Worm (Caenorhabditis elegans): Measurements from ENCODE around the gene grd-10.

DNA sequence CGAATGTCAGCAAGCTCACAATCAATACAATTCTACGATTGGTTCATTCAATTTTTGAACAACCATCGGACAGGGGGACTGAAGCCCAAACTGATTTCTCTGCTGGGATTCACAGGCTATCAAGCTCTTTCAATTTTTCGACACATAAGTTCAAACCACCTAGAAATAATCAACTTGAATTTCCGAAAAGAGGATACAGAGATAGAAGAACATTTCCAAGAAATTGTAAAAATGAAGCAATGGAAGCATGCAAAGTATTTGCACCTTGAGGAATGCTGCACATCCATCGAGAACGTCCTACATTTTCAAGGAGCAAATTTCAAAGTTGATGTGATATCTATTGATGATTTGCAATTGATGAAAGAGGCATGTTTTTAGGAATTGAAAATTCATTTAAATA, 26.9 kb downstream of the grd-10 start:
- TF ChIP-seq ZK546.5 (tag; optimal IDR thresholded peaks at IDR 0.05) (no peak), egl-27 (tag; optimal IDR thresholded peaks at IDR 0.05) (no peak), lsy-2 (tag; optimal IDR thresholded peaks at IDR 0.05) (no peak), elt-3 (tag; optimal IDR thresholded peaks at IDR 0.05) (no peak), unc-62 (GFP tag; optimal IDR thresholded peaks at IDR 0.05) (no peak), aly-2 (tag; optimal IDR thresholded peaks at IDR 0.05) (no peak), ama-1 (optimal IDR thresholded peaks at IDR 0.05) (no peak), R02D3.7 (tag; optimal IDR thresholded peaks at IDR 0.05) (no peak)
